Fruit fly (Drosophila melanogaster): ENCODE data around the gene TwdlL.

DNA sequence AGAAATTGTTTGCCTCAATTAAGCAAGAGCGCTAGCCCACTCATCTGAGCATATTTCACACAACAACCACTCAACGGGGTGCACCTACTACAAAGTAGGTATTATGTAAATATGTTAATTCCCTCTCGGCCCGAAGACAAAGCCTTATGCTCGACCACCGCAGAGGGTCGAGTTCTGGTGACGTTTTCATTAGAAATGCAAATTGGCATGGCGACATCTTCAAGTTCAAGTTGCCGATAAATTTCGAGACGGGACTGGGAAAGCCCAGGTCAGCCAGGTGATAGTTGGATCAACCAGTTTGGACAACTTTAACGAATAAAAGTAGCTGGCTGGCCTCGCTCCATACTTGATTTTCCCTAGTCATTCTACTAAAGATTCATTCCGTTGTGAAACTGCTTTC, 10.0 kb downstream of the TwdlL start:
- TF ChIP-seq CG8301 (tag; optimal IDR thresholded peaks at IDR 0.05) (no peak), rn (GFP tag; IDR thresholded peaks at IDR 0.05) (no peak), CG9948 (tag; optimal IDR thresholded peaks at IDR 0.05) (no peak), EcR (GFP tag; optimal IDR thresholded peaks at IDR 0.05) (no peak), D1 (tag; optimal IDR thresholded peaks at IDR 0.05) (no peak), CG34367 (tag; optimal IDR thresholded peaks at IDR 0.05) (no peak), CG14655 (GFP tag; optimal IDR thresholded peaks at IDR 0.05) (no peak), Pif1A (GFP tag; optimal IDR thresholded peaks at IDR 0.05) (no peak), Ets98B (GFP tag; IDR thresholded peaks at IDR 0.05) (no peak), CG8159 (tag; optimal IDR thresholded peaks at IDR 0.05) (no peak), CG4496 (GFP tag; IDR thresholded peaks at IDR 0.05) (no peak)
